Fruit fly (Drosophila melanogaster): ENCODE results near the gene odd.

Gene odd

dm6 chr2L:3633871-3634270, 27.3 kb upstream of the odd start:
- TF ChIP-seq psq (optimal IDR thresholded peaks at IDR 0.05) (no peak), CG8478 (optimal IDR thresholded peaks at IDR 0.05) (no peak)

dm6 chr2L:3632047-3632880, 25.7 kb upstream of the odd start:
- TF ChIP-seq psq (optimal IDR thresholded peaks at IDR 0.05) (no peak), CG8478 (optimal IDR thresholded peaks at IDR 0.05) (no peak), Dll (optimal IDR thresholded peaks at IDR 0.05) (peak; percentile 88)

dm6 chr2L:3631262-3632046, 24.9 kb upstream of the odd start:
- peak; percentile 22 to 50 for TF ChIP-seq EcR (GFP tag; optimal IDR thresholded peaks at IDR 0.05)
- no peak for TF ChIP-seq usp (GFP tag; optimal IDR thresholded peaks at IDR 0.05)
- no peak for TF ChIP-seq psq (optimal IDR thresholded peaks at IDR 0.05)

dm6 chr2L:3630763-3631162, 24.2 kb upstream of the odd start:
- TF ChIP-seq CG8478 (optimal IDR thresholded peaks at IDR 0.05) (no peak), Dll (optimal IDR thresholded peaks at IDR 0.05) (no peak), EcR (GFP tag; optimal IDR thresholded peaks at IDR 0.05) (no peak), usp (GFP tag; optimal IDR thresholded peaks at IDR 0.05) (no peak)

- TF ChIP-seq usp (GFP tag; optimal IDR thresholded peaks at IDR 0.05): no peak
- no peak for TF ChIP-seq Dll (optimal IDR thresholded peaks at IDR 0.05)
- TF ChIP-seq EcR (GFP tag; optimal IDR thresholded peaks at IDR 0.05): no peak
Observed at dm6 chr2L:3629466-3629865, 22.9 kb upstream of the odd start.

- TF ChIP-seq pan (optimal IDR thresholded peaks at IDR 0.05) (no peak), EcR (GFP tag; optimal IDR thresholded peaks at IDR 0.05) (no peak), psq (optimal IDR thresholded peaks at IDR 0.05) (no peak), usp (GFP tag; optimal IDR thresholded peaks at IDR 0.05) (no peak), CG8478 (optimal IDR thresholded peaks at IDR 0.05) (no peak), Dll (optimal IDR thresholded peaks at IDR 0.05) (no peak)
Observed at dm6 chr2L:3628819-3629218, 22.3 kb upstream of the odd start.

dm6 chr2L:3624784-3625183, 18.2 kb upstream of the odd start:
- TF ChIP-seq EcR (GFP tag; optimal IDR thresholded peaks at IDR 0.05) (no peak), psq (optimal IDR thresholded peaks at IDR 0.05) (no peak), Dll (optimal IDR thresholded peaks at IDR 0.05) (no peak), pan (optimal IDR thresholded peaks at IDR 0.05) (no peak), usp (GFP tag; optimal IDR thresholded peaks at IDR 0.05) (no peak), CG8478 (optimal IDR thresholded peaks at IDR 0.05) (no peak)

- TF ChIP-seq psq (optimal IDR thresholded peaks at IDR 0.05) (no peak), EcR (GFP tag; optimal IDR thresholded peaks at IDR 0.05) (no peak), pan (optimal IDR thresholded peaks at IDR 0.05) (no peak), CG8478 (optimal IDR thresholded peaks at IDR 0.05) (no peak)
Observed at dm6 chr2L:3621604-3622003, 15.0 kb upstream of the odd start, which contains the start of gene CG15418. Gene CG15418, minus strand, starts transcription at chr2L:3621704.

dm6 chr2L:3618818-3619362, 12.3 kb upstream of the odd start, which contains the start of gene Ugt36A1:
Gene Ugt36A1, plus strand, starts transcription at chr2L:3619097.
- TF ChIP-seq usp (GFP tag; optimal IDR thresholded peaks at IDR 0.05): no peak
- TF ChIP-seq Dll (optimal IDR thresholded peaks at IDR 0.05): no peak
- no peak for TF ChIP-seq EcR (GFP tag; optimal IDR thresholded peaks at IDR 0.05)
- TF ChIP-seq pan (optimal IDR thresholded peaks at IDR 0.05): no peak
- no peak for TF ChIP-seq CG8478 (optimal IDR thresholded peaks at IDR 0.05)

dm6 chr2L:3615156-3615555, 8.6 kb upstream of the odd start:
- TF ChIP-seq usp (GFP tag; optimal IDR thresholded peaks at IDR 0.05) (no peak), pan (optimal IDR thresholded peaks at IDR 0.05) (no peak), psq (optimal IDR thresholded peaks at IDR 0.05) (no peak), Dll (optimal IDR thresholded peaks at IDR 0.05) (no peak), EcR (GFP tag; optimal IDR thresholded peaks at IDR 0.05) (no peak), CG8478 (optimal IDR thresholded peaks at IDR 0.05) (no peak)

- no peak for TF ChIP-seq pan (optimal IDR thresholded peaks at IDR 0.05)
- TF ChIP-seq CG8478 (optimal IDR thresholded peaks at IDR 0.05): no peak
- no peak for TF ChIP-seq usp (GFP tag; optimal IDR thresholded peaks at IDR 0.05)
- TF ChIP-seq psq (optimal IDR thresholded peaks at IDR 0.05): no peak
- no peak for TF ChIP-seq Dll (optimal IDR thresholded peaks at IDR 0.05)
- no peak for TF ChIP-seq EcR (GFP tag; optimal IDR thresholded peaks at IDR 0.05)
Observed at dm6 chr2L:3611762-3612424, 5.3 kb upstream of the odd start.

- TF ChIP-seq Dll (optimal IDR thresholded peaks at IDR 0.05) (no peak), usp (GFP tag; optimal IDR thresholded peaks at IDR 0.05) (no peak), CG8478 (optimal IDR thresholded peaks at IDR 0.05) (no peak), psq (optimal IDR thresholded peaks at IDR 0.05) (no peak), pan (optimal IDR thresholded peaks at IDR 0.05) (no peak), EcR (GFP tag; optimal IDR thresholded peaks at IDR 0.05) (no peak)
Observed at dm6 chr2L:3610608-3611007, 4.1 kb upstream of the odd start.
